Worm (Caenorhabditis elegans): Measurements from ENCODE around the gene F42F12.14.

DNA sequence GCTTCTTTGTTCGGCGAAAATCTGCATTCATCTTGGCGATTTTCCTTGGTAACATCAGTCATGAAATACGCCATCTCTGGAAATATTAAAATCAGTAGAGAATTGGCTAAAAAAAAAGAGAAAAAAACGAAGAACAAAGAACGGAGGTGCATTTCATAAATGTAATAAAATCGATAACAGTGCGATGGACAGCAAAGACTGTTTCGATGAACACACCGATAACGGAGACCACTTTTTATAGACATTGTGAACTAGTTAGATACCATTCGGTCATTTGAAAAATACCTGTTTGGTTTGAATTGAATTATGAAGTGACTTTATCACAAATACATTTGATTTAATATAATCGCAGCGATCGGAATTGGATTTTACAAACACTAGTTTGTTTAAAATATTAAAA, 4.4 kb downstream of the F42F12.14 start, which contains the start of gene F42F12.4:
- TF ChIP-seq tbx-8 (GFP tag; optimal IDR thresholded peaks at IDR 0.05) (no peak), blmp-1 (tag; optimal IDR thresholded peaks at IDR 0.05) (no peak), elt-3 (tag; optimal IDR thresholded peaks at IDR 0.05) (no peak), pha-4 (tag; optimal IDR thresholded peaks at IDR 0.05) (no peak), ztf-11 (tag; optimal IDR thresholded peaks at IDR 0.05) (no peak), unc-62 (GFP tag; optimal IDR thresholded peaks at IDR 0.05) (no peak), ceh-83 (GFP tag; optimal IDR thresholded peaks at IDR 0.05) (no peak)
